Worm (Caenorhabditis elegans) whole organism, L1 larva: ENCODE measurements around the gene sut-2.

Experiments used
- F16B12.6 ChIP-seq: fragments of 150-350 bp; optimal IDR thresholded peaks from 2 replicates; lab custom pipeline; 2014; ENCODE audit warnings: missing biosample characterization, missing genetic modification characterization
- aha-1 ChIP-seq: fragments of 150-350 bp; optimal IDR thresholded peaks from 2 replicates; lab custom pipeline; 2014; ENCODE audit warnings: missing biosample characterization, missing genetic modification characterization
- aly-2 ChIP-seq: fragments of 150-350 bp; optimal IDR thresholded peaks from 2 replicates; lab custom pipeline; 2014; ENCODE audit warnings: missing biosample characterization, missing genetic modification characterization
- ama-1 ChIP-seq: fragments of 150-350 bp; optimal IDR thresholded peaks from 2 replicates; lab custom pipeline; 2014
- blmp-1 ChIP-seq: fragments of 150-350 bp; optimal IDR thresholded peaks from 2 replicates; lab custom pipeline; 2014; ENCODE audit warnings: missing biosample characterization, missing genetic modification characterization
- ceh-82 ChIP-seq, 3 experiments: fragments of 150-350 bp in 1 of 3; sonication (generic microtip) in 2 of 3; optimal IDR thresholded peaks; 2 replicates each; lab custom pipeline; 2014 to 2017; ENCODE audit warnings: missing biosample characterization in 3 of 3, missing genetic modification characterization in 3 of 3
- ces-1 ChIP-seq: fragments of 150-350 bp; optimal IDR thresholded peaks from 2 replicates; lab custom pipeline; 2014; ENCODE audit warnings: missing biosample characterization, missing genetic modification reagents, missing genetic modification characterization
- efl-1 ChIP-seq, 4 experiments: fragments of 150-350 bp; optimal IDR thresholded peaks in 3 of 4; peaks in 1 of 4; 1 replicate in 1 of 4; 2 replicates in 3 of 4; lab custom pipeline; 2014; ENCODE audit warnings: missing biosample characterization in 2 of 4, missing genetic modification characterization in 2 of 4, missing genetic modification reagents in 2 of 4
- elt-3 ChIP-seq, 6 experiments: fragments of 150-350 bp in 1 of 6; sonication (generic microtip); optimal IDR thresholded peaks; 2 replicates each; lab custom pipeline; 2017 to 2018; ENCODE audit warnings: missing biosample characterization in 6 of 6, missing genetic modification characterization in 6 of 6, inconsistent platforms in 1 of 6
- ets-5 ChIP-seq: fragments of 200-800 bp; sonication (Bioruptor generic); IDR thresholded peaks from 2 replicates; pipeline ENCODE4 v1.3.6; 2022; ENCODE audit warnings: missing genetic modification characterization, missing compliant biosample characterization
- fkh-4 ChIP-seq: sonication (generic microtip); optimal IDR thresholded peaks from 2 replicates; lab custom pipeline; 2016; ENCODE audit warnings: missing compliant biosample characterization, missing genetic modification characterization, borderline replicate concordance
- fos-1 ChIP-seq: fragments of 150-350 bp; optimal IDR thresholded peaks from 2 replicates; lab custom pipeline; 2014; ENCODE audit warnings: missing biosample characterization, missing genetic modification characterization
- grh-1 ChIP-seq: fragments of 200-800 bp; sonication (Bioruptor generic); IDR thresholded peaks from 2 replicates; pipeline ENCODE4 v1.3.6; 2022; ENCODE audit warnings: missing genetic modification reagents, missing genetic modification characterization, missing compliant biosample characterization
- hpl-2 ChIP-seq: fragments of 150-350 bp; optimal IDR thresholded peaks from 2 replicates; lab custom pipeline; 2014; ENCODE audit warnings: missing biosample characterization, missing genetic modification reagents, missing genetic modification characterization
- jun-1 ChIP-seq: fragments of 150-350 bp; optimal IDR thresholded peaks from 2 replicates; lab custom pipeline; 2014; ENCODE audit warnings: missing biosample characterization, missing genetic modification reagents, missing genetic modification characterization
- lin-39 ChIP-seq: fragments of 150-350 bp; optimal IDR thresholded peaks from 2 replicates; lab custom pipeline; 2014; ENCODE audit warnings: missing biosample characterization, missing genetic modification reagents, missing genetic modification characterization
- mef-2 ChIP-seq: fragments of 150-350 bp; optimal IDR thresholded peaks from 2 replicates; lab custom pipeline; 2014; ENCODE audit warnings: missing biosample characterization, missing genetic modification characterization
- mep-1 ChIP-seq: fragments of 150-350 bp; optimal IDR thresholded peaks from 2 replicates; lab custom pipeline; 2014; ENCODE audit warnings: missing biosample characterization, missing genetic modification characterization
- nhr-11 ChIP-seq: fragments of 150-350 bp; optimal IDR thresholded peaks from 2 replicates; lab custom pipeline; 2014; ENCODE audit warnings: missing biosample characterization, missing genetic modification characterization
- nhr-19 ChIP-seq: fragments of 200-800 bp; sonication (Bioruptor generic); conservative IDR thresholded peaks from 2 replicates; pipeline ENCODE4 v1.3.6; 2022; ENCODE audit warnings: missing genetic modification characterization, missing compliant biosample characterization
- nhr-20 ChIP-seq: sonication (generic microtip); optimal IDR thresholded peaks from 2 replicates; lab custom pipeline; 2016; ENCODE audit warnings: mild to moderate bottlenecking, missing genetic modification characterization, missing compliant biosample characterization
- nhr-28 ChIP-seq: fragments of 150-350 bp; optimal IDR thresholded peaks from 2 replicates; lab custom pipeline; 2014; ENCODE audit warnings: missing biosample characterization, missing genetic modification characterization
- nhr-47 ChIP-seq: sonication (generic microtip); optimal IDR thresholded peaks from 2 replicates; lab custom pipeline; 2016; ENCODE audit warnings: mild to moderate bottlenecking, missing genetic modification characterization, moderate library complexity, missing compliant biosample characterization
- nhr-85 ChIP-seq: sonication (generic microtip); peaks from one replicate; lab custom pipeline; 2016; ENCODE audit warnings: missing genetic modification characterization, inconsistent platforms, missing compliant biosample characterization
- pag-3 ChIP-seq: sonication (generic microtip); optimal IDR thresholded peaks from 2 replicates; lab custom pipeline; 2017; ENCODE audit warnings: missing genetic modification characterization, mild to moderate bottlenecking, missing compliant biosample characterization, antibody characterized with exemption, borderline replicate concordance; ENCODE audit not compliant: insufficient read depth
- sox-4 ChIP-seq: sonication (generic microtip); optimal IDR thresholded peaks from 2 replicates; lab custom pipeline; 2016; ENCODE audit warnings: missing genetic modification characterization, missing compliant biosample characterization
- sptf-1 ChIP-seq: fragments of 150-350 bp; optimal IDR thresholded peaks from 2 replicates; lab custom pipeline; 2014; ENCODE audit warnings: missing biosample characterization, missing genetic modification characterization
- unc-30 ChIP-seq: sonication (generic microtip); optimal IDR thresholded peaks from 2 replicates; lab custom pipeline; 2017; ENCODE audit warnings: missing biosample characterization, missing genetic modification characterization
- unc-62 ChIP-seq: fragments of 150-350 bp; optimal IDR thresholded peaks from 2 replicates; lab custom pipeline; 2014; ENCODE audit warnings: missing biosample characterization, missing genetic modification reagents, missing genetic modification characterization
- vab-15 ChIP-seq: sonication (generic microtip); optimal IDR thresholded peaks from 2 replicates; lab custom pipeline; 2017; ENCODE audit warnings: missing genotype, mild to moderate bottlenecking, missing genetic modification characterization, missing compliant biosample characterization
- xbp-1 ChIP-seq: sonication (generic microtip); optimal IDR thresholded peaks from 2 replicates; lab custom pipeline; 2016; ENCODE audit warnings: missing genetic modification characterization, missing compliant biosample characterization
- zag-1 ChIP-seq: fragments of 150-350 bp; optimal IDR thresholded peaks from 2 replicates; lab custom pipeline; 2014; ENCODE audit warnings: missing biosample characterization, missing genetic modification characterization
- zip-4 ChIP-seq: fragments of 200-800 bp; sonication (Bioruptor generic); optimal IDR thresholded peaks from 2 replicates; lab custom pipeline; 2018; ENCODE audit warnings: mild to moderate bottlenecking, missing genetic modification characterization, moderate library complexity, missing compliant biosample characterization

sut-2 gene

ce11 chrV:4550459-4550858, 19.4 kb downstream of the sut-2 start (continued):
- peak; percentile 27 for TF ChIP-seq nhr-47 (tag; lab: Kevin White, UChicago)
- TF ChIP-seq zag-1 (tag; lab: Kevin White, UChicago), result no peak
- peak; percentile 72 for TF ChIP-seq nhr-20 (tag; lab: Kevin White, UChicago)
- peak in 2 of 6 experiments; percentile 33 to 51 for TF ChIP-seq elt-3 (tag; optimal IDR thresholded peaks at IDR 0.05; lab: Kevin White, UChicago)
- no peak for TF ChIP-seq ces-1 (GFP tag; lab: Kevin White, UChicago)
- peak; percentile 41 for TF ChIP-seq blmp-1
- TF ChIP-seq pag-3, result no peak
- no peak for TF ChIP-seq vab-15 (tag; lab: Kevin White, UChicago)
- no peak for TF ChIP-seq unc-30 (tag; lab: Kevin White, UChicago)

- TF ChIP-seq nhr-47 (tag; lab: Kevin White, UChicago) (no peak), nhr-19 (GFP tag; lab: Robert Waterston, UW) (no peak), ama-1 (lab: Kevin White, UChicago) (no peak), fkh-4 (no peak), grh-1 (GFP tag; lab: Robert Waterston, UW) (no peak), vab-15 (tag; lab: Kevin White, UChicago) (no peak), xbp-1 (tag; lab: Kevin White, UChicago) (no peak), unc-30 (tag; lab: Kevin White, UChicago) (no peak), nhr-85 (tag; lab: Kevin White, UChicago) (no peak), zag-1 (tag; lab: Kevin White, UChicago) (no peak), blmp-1 (no peak), zip-4 (GFP tag; lab: Kevin White, UChicago) (no peak), jun-1 (tag; lab: Kevin White, UChicago) (no peak), ets-5 (GFP tag; lab: Robert Waterston, UW) (no peak), F16B12.6 (tag; lab: Kevin White, UChicago) (no peak)
Measured at ce11 chrV:4549191-4549590, 20.7 kb downstream of the sut-2 start, which contains the start of gene sos-1. Gene sos-1 (minus strand): TSS chrV:4549291.

ce11 chrV:4546854-4547253, 23.0 kb downstream of the sut-2 start:
- TF ChIP-seq sox-4 (tag; lab: Kevin White, UChicago), result no peak
- TF ChIP-seq efl-1 (optimal IDR thresholded peaks at IDR 0.05; lab: Kevin White, UChicago), result no peak
- TF ChIP-seq efl-1 (GFP tag; optimal IDR thresholded peaks at IDR 0.05 in 1 of 2; lab: Kevin White, UChicago), result peak in 1 of 2 experiments; percentile 5

- no peak for TF ChIP-seq lin-39
- no peak for TF ChIP-seq efl-1 (optimal IDR thresholded peaks at IDR 0.05; lab: Kevin White, UChicago)
- TF ChIP-seq efl-1 (GFP tag; optimal IDR thresholded peaks at IDR 0.05 in 1 of 2; lab: Kevin White, UChicago), result no peak
- TF ChIP-seq ceh-82 (tag; optimal IDR thresholded peaks at IDR 0.05; lab: Kevin White, UChicago), result no peak
- no peak for TF ChIP-seq nhr-47 (tag; lab: Kevin White, UChicago)
- no peak for TF ChIP-seq nhr-28 (tag; lab: Kevin White, UChicago)
- TF ChIP-seq aly-2 (tag; lab: Kevin White, UChicago), result no peak
- no peak for TF ChIP-seq sptf-1
- no peak for TF ChIP-seq grh-1 (GFP tag; lab: Robert Waterston, UW)
- TF ChIP-seq fos-1 (tag; lab: Kevin White, UChicago), result no peak
- no peak for TF ChIP-seq mep-1 (tag; lab: Kevin White, UChicago)
- no peak for TF ChIP-seq hpl-2 (GFP tag; lab: Kevin White, UChicago)
Measured at ce11 chrV:4539855-4540254, 30.0 kb downstream of the sut-2 start.

- TF ChIP-seq blmp-1, result no peak
- no peak for TF ChIP-seq nhr-11 (tag; lab: Kevin White, UChicago)
- no peak for TF ChIP-seq unc-62 (GFP tag; lab: Kevin White, UChicago)
- TF ChIP-seq aha-1 (tag; lab: Kevin White, UChicago), result no peak
- TF ChIP-seq mef-2 (tag; lab: Kevin White, UChicago), result no peak
Measured at ce11 chrV:4535736-4536135, 34.1 kb downstream of the sut-2 start.
